Worm (Caenorhabditis elegans) whole organism, L3 larva: ENCODE results near the gene srx-73.

ENCODE experiments used
- ceh-82 ChIP-seq: fragments of 150-350 bp; optimal IDR thresholded peaks from 2 replicates; lab custom pipeline; 2014; ENCODE audit warnings: missing biosample characterization, missing genetic modification characterization
- elt-2 ChIP-seq: sonication (generic microtip); optimal IDR thresholded peaks from 2 replicates; lab custom pipeline; 2016; ENCODE audit warnings: missing genetic modification reagents, mild to moderate bottlenecking, missing genetic modification characterization, missing compliant biosample characterization
- elt-3 ChIP-seq, 3 experiments: fragments of 150-350 bp in 1 of 3; sonication (generic microtip) in 2 of 3; optimal IDR thresholded peaks; 2 replicates in 2 of 3; 4 replicates in 1 of 3; lab custom pipeline; 2014 to 2017; ENCODE audit warnings: missing biosample characterization in 3 of 3, missing genetic modification characterization in 3 of 3
- mml-1 ChIP-seq: fragments of 150-350 bp; sonication (generic microtip); optimal IDR thresholded peaks from 3 replicates; lab custom pipeline; 2014; ENCODE audit warnings: missing biosample characterization, missing genetic modification characterization
- nfya-1 ChIP-seq: sonication (generic microtip); optimal IDR thresholded peaks from 2 replicates; lab custom pipeline; 2017; ENCODE audit warnings: missing genetic modification characterization, mild to moderate bottlenecking, missing compliant biosample characterization, antibody characterized with exemption, moderate library complexity; ENCODE audit not compliant: insufficient read depth
- nhr-11 ChIP-seq: fragments of 150-350 bp; optimal IDR thresholded peaks from 2 replicates; lab custom pipeline; 2014; ENCODE audit warnings: missing biosample characterization, missing genetic modification characterization
- nhr-12 ChIP-seq: fragments of 150-350 bp; optimal IDR thresholded peaks from 2 replicates; lab custom pipeline; 2014; ENCODE audit warnings: missing biosample characterization, missing genetic modification characterization
- nhr-28 ChIP-seq: fragments of 150-350 bp; optimal IDR thresholded peaks from 2 replicates; lab custom pipeline; 2014; ENCODE audit warnings: missing biosample characterization, missing genetic modification characterization
- nhr-77 ChIP-seq: fragments of 150-350 bp; optimal IDR thresholded peaks from 2 replicates; lab custom pipeline; 2014; ENCODE audit warnings: missing biosample characterization, missing genetic modification characterization
- pqm-1 ChIP-seq: fragments of 150-350 bp; optimal IDR thresholded peaks from 2 replicates; lab custom pipeline; 2017; ENCODE audit warnings: missing biosample characterization, missing genetic modification characterization, inconsistent platforms
- unc-62 ChIP-seq: fragments of 150-350 bp; sonication (generic microtip); optimal IDR thresholded peaks from 4 replicates; lab custom pipeline; 2014; ENCODE audit warnings: missing biosample characterization, missing genetic modification reagents, missing genetic modification characterization
- zag-1 ChIP-seq: fragments of 150-350 bp; optimal IDR thresholded peaks from 2 replicates; lab custom pipeline; 2014; ENCODE audit warnings: missing biosample characterization, missing genetic modification characterization
- ztf-4 ChIP-seq: fragments of 150-350 bp; optimal IDR thresholded peaks from 2 replicates; lab custom pipeline; 2014; ENCODE audit warnings: missing biosample characterization, missing genetic modification characterization

DNA sequence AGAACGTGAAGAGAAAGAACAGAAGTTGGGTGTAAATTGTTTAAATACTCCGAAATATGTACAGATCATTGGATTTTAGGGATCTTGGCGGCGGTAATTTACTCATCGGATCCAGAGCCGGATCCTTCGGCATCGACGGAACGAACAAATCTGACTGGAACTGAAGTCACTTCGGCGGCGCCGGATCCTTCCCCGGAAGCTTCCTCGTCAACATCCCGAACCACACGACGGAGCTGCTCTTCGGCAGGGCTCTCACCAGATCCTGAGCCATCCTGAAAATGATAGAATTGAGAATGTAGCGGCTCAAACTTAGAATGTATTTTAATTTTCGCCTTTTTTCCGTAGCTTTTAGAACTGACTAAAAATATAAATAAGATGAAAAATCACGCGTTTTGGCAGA, 26.1 kb upstream of the srx-73 start:
- TF ChIP-seq unc-62 (GFP tag; lab: Kevin White, UChicago): no peak
- no peak for TF ChIP-seq nhr-12 (tag; lab: Kevin White, UChicago)
- TF ChIP-seq nfya-1 (tag; lab: Kevin White, UChicago): no peak
- TF ChIP-seq zag-1 (tag; lab: Kevin White, UChicago): no peak
- no peak for TF ChIP-seq nhr-28
- TF ChIP-seq ztf-4: no peak
- no peak for TF ChIP-seq nhr-11 (tag; lab: Kevin White, UChicago)
- TF ChIP-seq ceh-82 (tag; lab: Kevin White, UChicago): no peak
- TF ChIP-seq nhr-77 (tag; lab: Kevin White, UChicago): no peak
- no peak for TF ChIP-seq mml-1 (tag; lab: Kevin White, UChicago)
- TF ChIP-seq elt-3 (tag; optimal IDR thresholded peaks at IDR 0.05; lab: Kevin White, UChicago): no peak
- TF ChIP-seq elt-2 (tag; lab: Kevin White, UChicago): no peak
- no peak for TF ChIP-seq pqm-1
